Fruit fly (Drosophila melanogaster): ENCODE data around the gene ppk14.
A peak's percentile ranks its signal among the peaks of the same experiment; 100 is the strongest.

Gene ppk14

dm6 chr2L:6356686-6357362 lies 2.1 kb downstream of the ppk14 start (continued):
- no peak for TF ChIP-seq CG5953 (GFP tag; IDR thresholded peaks at IDR 0.05)
- TF ChIP-seq Blimp-1 (GFP tag; optimal IDR thresholded peaks at IDR 0.05), result peak; percentile 56
- TF ChIP-seq CG8765 (GFP tag; IDR thresholded peaks at IDR 0.05), result no peak; the same call in 1 of the 2 replicates
- no peak for TF ChIP-seq toy (GFP tag; IDR thresholded peaks at IDR 0.05)
- no peak for TF ChIP-seq prd (optimal IDR thresholded peaks at IDR 0.05)
- no peak for TF ChIP-seq prd (GFP tag; IDR thresholded peaks at IDR 0.05)
- TF ChIP-seq mam (GFP tag; optimal IDR thresholded peaks at IDR 0.05), result no peak
- TF ChIP-seq CG10654 (GFP tag; optimal IDR thresholded peaks at IDR 0.05), result peak; percentile 17
- TF ChIP-seq lola (GFP tag; optimal IDR thresholded peaks at IDR 0.05), result peak in 1 of 3 experiments; percentile 15
- no peak for TF ChIP-seq nom (GFP tag; optimal IDR thresholded peaks at IDR 0.05)
- TF ChIP-seq fu2 (GFP tag; optimal IDR thresholded peaks at IDR 0.05), result no peak
- TF ChIP-seq CG16779 (GFP tag; IDR thresholded peaks at IDR 0.05), result no peak
- no peak for TF ChIP-seq CG10431 (GFP tag; optimal IDR thresholded peaks at IDR 0.05)
- no peak for TF ChIP-seq Trl (optimal IDR thresholded peaks at IDR 0.05)
- peak; percentile 13 for TF ChIP-seq Trl (GFP tag; optimal IDR thresholded peaks at IDR 0.05)
- no peak for TF ChIP-seq CG8944 (GFP tag; optimal IDR thresholded peaks at IDR 0.05)
- no peak for TF ChIP-seq twi (tag; optimal IDR thresholded peaks at IDR 0.05)
- no peak for TF ChIP-seq croc (GFP tag; conservative IDR thresholded peaks at IDR 0.05)
- TF ChIP-seq Gug (GFP tag; IDR thresholded peaks at IDR 0.05), result no peak
- no peak for TF ChIP-seq Ravus (GFP tag; IDR thresholded peaks at IDR 0.05)
- TF ChIP-seq Bgb (GFP tag; IDR thresholded peaks at IDR 0.05; ENCODE audit: partially characterized antibody), result peak; percentile 70
- no peak for TF ChIP-seq CG4328 (GFP tag; optimal IDR thresholded peaks at IDR 0.05)
- TF ChIP-seq phol (tag; optimal IDR thresholded peaks at IDR 0.05), result peak; percentile 57
- TF ChIP-seq Poxn (GFP tag; IDR thresholded peaks at IDR 0.05), result no peak
- TF ChIP-seq z (GFP tag; IDR thresholded peaks at IDR 0.05), result no peak
- no peak for TF ChIP-seq Mad (GFP tag; optimal IDR thresholded peaks at IDR 0.05)
- no peak for TF ChIP-seq gem (tag; optimal IDR thresholded peaks at IDR 0.05)
- TF ChIP-seq Mrtf (GFP tag; IDR thresholded peaks at IDR 0.05), result peak; percentile 22; the same call in 1 of the 3 replicates
- no peak for TF ChIP-seq aop (GFP tag; IDR thresholded peaks at IDR 0.05)
- TF ChIP-seq CG11085 (GFP tag; IDR thresholded peaks at IDR 0.05), result no peak
- TF ChIP-seq CG10543 (GFP tag; optimal IDR thresholded peaks at IDR 0.05), result no peak
- no peak for TF ChIP-seq ac (GFP tag; optimal IDR thresholded peaks at IDR 0.05)
- TF ChIP-seq NK7.1 (GFP tag; optimal IDR thresholded peaks at IDR 0.05), result no peak
- no peak for TF ChIP-seq slp2 (GFP tag; optimal IDR thresholded peaks at IDR 0.05)
- no peak for TF ChIP-seq tx (GFP tag; optimal IDR thresholded peaks at IDR 0.05)
- no peak for TF ChIP-seq eve (GFP tag; optimal IDR thresholded peaks at IDR 0.05)
- TF ChIP-seq CG14441 (GFP tag; IDR thresholded peaks at IDR 0.05), result no peak
- TF ChIP-seq lbe (GFP tag; optimal IDR thresholded peaks at IDR 0.05), result no peak
- TF ChIP-seq CG17568 (GFP tag; optimal IDR thresholded peaks at IDR 0.05), result no peak
- no peak for TF ChIP-seq gce (GFP tag; IDR thresholded peaks at IDR 0.05)
- TF ChIP-seq sisA (GFP tag; IDR thresholded peaks at IDR 0.05), result no peak
- peak; percentile 65 for TF ChIP-seq pita (GFP tag; optimal IDR thresholded peaks at IDR 0.05)
- peak in 1 of 2 experiments; percentile 95 for TF ChIP-seq insv (GFP tag; optimal IDR thresholded peaks at IDR 0.05)
- no peak for TF ChIP-seq Abd-B (GFP tag; optimal IDR thresholded peaks at IDR 0.05)
- TF ChIP-seq CG9817 (tag; optimal IDR thresholded peaks at IDR 0.05), result no peak
- peak; percentile 44 for TF ChIP-seq Asciz (GFP tag; optimal IDR thresholded peaks at IDR 0.05)
- TF ChIP-seq CG11398 (GFP tag; optimal IDR thresholded peaks at IDR 0.05), result no peak
- peak; percentile 59 for TF ChIP-seq CG17359 (tag; optimal IDR thresholded peaks at IDR 0.05)
- TF ChIP-seq psq (GFP tag; optimal IDR thresholded peaks at IDR 0.05), result no peak
- no peak for TF ChIP-seq dimm (GFP tag; IDR thresholded peaks at IDR 0.05)
- TF ChIP-seq maf-S (GFP tag; optimal IDR thresholded peaks at IDR 0.05), result peak; percentile 9
- no peak for TF ChIP-seq CG12744 (GFP tag; optimal IDR thresholded peaks at IDR 0.05)
